Fruit fly (Drosophila melanogaster) Kc167 (cell line): ENCODE results near the gene Sld5.

Experiments
- insv ChIP-seq: fragments of >200 bp; optimal IDR thresholded peaks from 3 replicates; lab custom pipeline; 2018; ENCODE audit warnings: missing external identifiers
- psq ChIP-seq: fragments of >200 bp; optimal IDR thresholded peaks from 2 replicates; lab custom pipeline; 2017; ENCODE audit warnings: missing external identifiers
- ttk ChIP-seq: sonication (Bioruptor generic); optimal IDR thresholded peaks from 2 replicates; lab custom pipeline; 2017; ENCODE audit warnings: missing external identifiers

DNA sequence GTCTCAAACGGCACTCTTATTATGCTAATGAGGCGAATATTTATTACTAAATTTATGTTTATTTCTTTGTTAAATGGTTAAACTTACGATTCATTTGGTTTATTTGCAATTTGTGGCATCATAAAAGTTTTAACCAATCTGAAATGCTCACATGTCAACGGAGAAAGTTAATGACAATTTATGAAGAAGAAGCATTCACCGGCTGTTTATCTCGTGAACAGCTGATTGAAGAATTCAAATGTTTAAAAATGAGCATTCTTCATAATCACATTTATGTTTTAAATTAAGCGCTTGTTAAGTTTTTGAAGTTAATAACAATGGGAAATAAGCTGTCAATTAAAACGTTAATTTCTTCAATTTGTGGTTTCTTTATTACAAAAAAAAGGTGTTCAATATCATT lies 1.7 kb upstream of the Sld5 start, which contains the start of the genes PIG-P and Tcs6:
- no peak for TF ChIP-seq psq
- no peak for TF ChIP-seq insv (lab: Kevin White, UChicago)
- no peak for TF ChIP-seq ttk (lab: Kevin White, UChicago)
